Worm (Caenorhabditis elegans) whole organism, young adult: ENCODE results near the gene xbx-1.

Source experiments
- B0019.2 ChIP-seq: fragments of 200-800 bp; sonication (Bioruptor generic); conservative IDR thresholded peaks from 2 replicates; pipeline ENCODE4 v1.3.6; 2022; ENCODE audit warnings: missing genetic modification reagents, missing genetic modification characterization, missing compliant biosample characterization
- B0035.1 ChIP-seq: sonication (generic microtip); optimal IDR thresholded peaks from 2 replicates; lab custom pipeline; 2016; ENCODE audit warnings: missing genetic modification characterization, mild to moderate bottlenecking, missing compliant biosample characterization, missing genotype, missing genetic modification reagents
- B0261.1 ChIP-seq: sonication (generic microtip); optimal IDR thresholded peaks from 2 replicates; lab custom pipeline; 2016; ENCODE audit warnings: mild to moderate bottlenecking, missing genetic modification characterization, moderate library complexity, missing compliant biosample characterization
- B0336.3 ChIP-seq: fragments of 200-800 bp; sonication (Bioruptor generic); IDR thresholded peaks from 2 replicates; pipeline ENCODE4 v1.3.6; 2022; ENCODE audit warnings: missing genetic modification characterization, missing compliant biosample characterization
- F23B12.7 ChIP-seq: sonication (generic microtip); optimal IDR thresholded peaks from 2 replicates; lab custom pipeline; 2017; ENCODE audit warnings: missing genetic modification characterization, mild to moderate bottlenecking, missing compliant biosample characterization, antibody characterized with exemption, moderate library complexity; ENCODE audit not compliant: insufficient read depth
- F52B5.7 ChIP-seq: sonication (generic microtip); optimal IDR thresholded peaks from 2 replicates; lab custom pipeline; 2016; ENCODE audit warnings: mild to moderate bottlenecking, missing genetic modification characterization, missing compliant biosample characterization
- F55B11.4 ChIP-seq: sonication (generic microtip); optimal IDR thresholded peaks from 2 replicates; lab custom pipeline; 2016; ENCODE audit warnings: missing compliant biosample characterization, missing genetic modification characterization, borderline replicate concordance; ENCODE audit not compliant: insufficient read depth
- F57A8.1 ChIP-seq: fragments of 200-800 bp; sonication (Bioruptor generic); optimal IDR thresholded peaks from 2 replicates; lab custom pipeline; 2018; ENCODE audit warnings: mild to moderate bottlenecking, missing genetic modification characterization, moderate library complexity, missing compliant biosample characterization
- Y53F4B.3 ChIP-seq: fragments of 200-800 bp; sonication (Bioruptor generic); IDR thresholded peaks from 2 replicates; pipeline ENCODE4 v1.3.6; 2022; ENCODE audit warnings: missing genetic modification reagents, missing genetic modification characterization, missing compliant biosample characterization
- akir-1 ChIP-seq: fragments of 200-800 bp; sonication (Bioruptor generic); optimal IDR thresholded peaks from 2 replicates; lab custom pipeline; 2018; ENCODE audit warnings: mild to moderate bottlenecking, missing genetic modification characterization, moderate library complexity, missing compliant biosample characterization
- aptf-2 ChIP-seq: fragments of 200-800 bp; sonication (Bioruptor generic); conservative IDR thresholded peaks from 2 replicates; pipeline ENCODE4 v1.3.6; 2022; ENCODE audit warnings: missing genetic modification reagents, missing genetic modification characterization, missing compliant biosample characterization
- atf-7 ChIP-seq: sonication (generic microtip); optimal IDR thresholded peaks from 2 replicates; lab custom pipeline; 2017; ENCODE audit warnings: mild to moderate bottlenecking, missing genetic modification characterization, missing compliant biosample characterization
- athp-1 ChIP-seq: sonication (generic microtip); optimal IDR thresholded peaks from 2 replicates; lab custom pipeline; 2017; ENCODE audit warnings: mild to moderate bottlenecking, missing genetic modification characterization, missing compliant biosample characterization
- attf-3 ChIP-seq: fragments of 200-800 bp; sonication (Bioruptor generic); conservative IDR thresholded peaks from 2 replicates; pipeline ENCODE4 v1.3.6; 2022; ENCODE audit warnings: missing genetic modification reagents, missing genetic modification characterization, missing compliant biosample characterization
- attf-6 ChIP-seq: fragments of 200-800 bp; sonication (Bioruptor generic); IDR thresholded peaks from 2 replicates; pipeline ENCODE4 v1.3.6; 2022; ENCODE audit warnings: missing genetic modification reagents, missing genetic modification characterization, missing compliant biosample characterization
- ceh-100 ChIP-seq: fragments of 200-800 bp; sonication (Bioruptor generic); IDR thresholded peaks from 2 replicates; pipeline ENCODE4 v1.3.6; 2022; ENCODE audit warnings: missing genetic modification reagents, missing genetic modification characterization, missing compliant biosample characterization
- ceh-91 ChIP-seq: fragments of 200-800 bp; sonication (Bioruptor generic); IDR thresholded peaks from 2 replicates; pipeline ENCODE4 v1.3.6; 2022; ENCODE audit warnings: missing genetic modification reagents, missing genetic modification characterization, missing compliant biosample characterization
- chd-7 ChIP-seq: sonication (generic microtip); optimal IDR thresholded peaks from 2 replicates; lab custom pipeline; 2016; ENCODE audit warnings: mild to moderate bottlenecking, missing genetic modification characterization, moderate library complexity, missing compliant biosample characterization
- dpff-1 ChIP-seq: sonication (generic microtip); optimal IDR thresholded peaks from 2 replicates; lab custom pipeline; 2017; ENCODE audit warnings: mild to moderate bottlenecking, missing genetic modification characterization, missing compliant biosample characterization
- hmg-1.2 ChIP-seq: fragments of 200-800 bp; sonication (Bioruptor generic); IDR thresholded peaks from 2 replicates; pipeline ENCODE4 v1.3.6; 2022; ENCODE audit warnings: missing genetic modification reagents, missing genetic modification characterization, missing compliant biosample characterization
- hrde-1 ChIP-seq: sonication (generic microtip); optimal IDR thresholded peaks from 2 replicates; lab custom pipeline; 2016; ENCODE audit warnings: missing genetic modification characterization, mild to moderate bottlenecking, missing compliant biosample characterization, moderate library complexity, missing genotype, missing genetic modification reagents, borderline replicate concordance
- hsf-1 ChIP-seq: fragments of 200-800 bp; sonication (Bioruptor generic); IDR thresholded peaks from 2 replicates; pipeline ENCODE4 v1.3.6; 2022; ENCODE audit warnings: missing genetic modification reagents, missing genetic modification characterization, missing compliant biosample characterization
- let-526 ChIP-seq: fragments of 200-800 bp; sonication (Bioruptor generic); IDR thresholded peaks from 2 replicates; pipeline ENCODE4 v1.3.6; 2022; ENCODE audit warnings: missing genetic modification reagents, missing genetic modification characterization, missing compliant biosample characterization
- lin-26 ChIP-seq: fragments of 200-800 bp; sonication (Bioruptor generic); IDR thresholded peaks from 2 replicates; pipeline ENCODE4 v1.3.6; 2022; ENCODE audit warnings: missing genetic modification reagents, missing genetic modification characterization, missing compliant biosample characterization
- lin-35 ChIP-seq, 3 experiments: fragments of 150-350 bp in 2 of 3; sonication (generic microtip) in 1 of 3; optimal IDR thresholded peaks; 2 replicates each; lab custom pipeline; 2014 to 2018; ENCODE audit warnings: missing biosample characterization in 3 of 3, missing genetic modification characterization in 3 of 3, missing genetic modification reagents in 3 of 3
- lir-1 ChIP-seq: fragments of 200-800 bp; sonication (Bioruptor generic); conservative IDR thresholded peaks from 2 replicates; pipeline ENCODE4 v1.3.6; 2022; ENCODE audit warnings: missing genetic modification reagents, missing genetic modification characterization, missing compliant biosample characterization
- madf-10 ChIP-seq: sonication (generic microtip); optimal IDR thresholded peaks from 2 replicates; lab custom pipeline; 2016; ENCODE audit warnings: mild to moderate bottlenecking, missing genetic modification characterization, missing compliant biosample characterization
- madf-6 ChIP-seq: fragments of 200-800 bp; sonication (Bioruptor generic); IDR thresholded peaks from 2 replicates; pipeline ENCODE4 v1.3.6; 2022; ENCODE audit warnings: missing genetic modification reagents, missing genetic modification characterization, missing compliant biosample characterization
- mcd-1 ChIP-seq: fragments of 200-800 bp; sonication (Bioruptor generic); IDR thresholded peaks from 2 replicates; pipeline ENCODE4 v1.3.6; 2022; ENCODE audit warnings: missing genetic modification reagents, missing genetic modification characterization, missing compliant biosample characterization
- mxl-1 ChIP-seq: sonication (generic microtip); optimal IDR thresholded peaks from 2 replicates; lab custom pipeline; 2016; ENCODE audit warnings: missing genetic modification characterization, missing compliant biosample characterization
- nhr-120 ChIP-seq: fragments of 200-800 bp; sonication (Bioruptor generic); IDR thresholded peaks from 2 replicates; pipeline ENCODE4 v1.3.6; 2022; ENCODE audit warnings: missing genetic modification characterization, missing compliant biosample characterization
- nhr-179 ChIP-seq: sonication (generic microtip); optimal IDR thresholded peaks from 2 replicates; lab custom pipeline; 2016; ENCODE audit warnings: mild to moderate bottlenecking, missing genetic modification characterization, missing compliant biosample characterization
- nhr-80 ChIP-seq: sonication (generic microtip); optimal IDR thresholded peaks from 2 replicates; lab custom pipeline; 2016; ENCODE audit warnings: missing genetic modification characterization, missing compliant biosample characterization
- nhr-90 ChIP-seq: sonication (generic microtip); optimal IDR thresholded peaks from 2 replicates; lab custom pipeline; 2016; ENCODE audit warnings: missing genotype, mild to moderate bottlenecking, missing genetic modification characterization, missing compliant biosample characterization
- pbrm-1 ChIP-seq: fragments of 200-800 bp; sonication (Bioruptor generic); IDR thresholded peaks from 2 replicates; pipeline ENCODE4 v1.3.6; 2022; ENCODE audit warnings: missing genetic modification reagents, missing genetic modification characterization, missing compliant biosample characterization
- pha-4 ChIP-seq: fragments of 150-350 bp; sonication (generic microtip); optimal IDR thresholded peaks from 2 replicates; lab custom pipeline; 2014; ENCODE audit warnings: missing biosample characterization, missing genetic modification reagents, missing genetic modification characterization
- snpc-1.1 ChIP-seq: sonication (generic microtip); optimal IDR thresholded peaks from 2 replicates; lab custom pipeline; 2017; ENCODE audit warnings: missing genetic modification characterization, mild to moderate bottlenecking, missing compliant biosample characterization, antibody characterized with exemption, moderate library complexity, missing genotype, missing genetic modification reagents; ENCODE audit not compliant: insufficient read depth
- snpc-3.4 ChIP-seq: sonication (generic microtip); optimal IDR thresholded peaks from 2 replicates; lab custom pipeline; 2017; ENCODE audit warnings: missing genetic modification characterization, mild to moderate bottlenecking, missing compliant biosample characterization, antibody characterized with exemption, moderate library complexity, missing genotype, missing genetic modification reagents
- tbp1 ChIP-seq: fragments of 200-800 bp; sonication (Bioruptor generic); optimal IDR thresholded peaks from 2 replicates; lab custom pipeline; 2018; ENCODE audit warnings: mild to moderate bottlenecking, missing genetic modification characterization, missing compliant biosample characterization
- tbx-9 ChIP-seq: sonication (generic microtip); optimal IDR thresholded peaks from 2 replicates; lab custom pipeline; 2016; ENCODE audit warnings: borderline replicate concordance, missing genetic modification characterization, inconsistent platforms, missing compliant biosample characterization
- zim-3 ChIP-seq: sonication (generic microtip); optimal IDR thresholded peaks from 2 replicates; lab custom pipeline; 2017; ENCODE audit warnings: mild to moderate bottlenecking, missing genetic modification characterization, moderate library complexity, missing compliant biosample characterization
- ztf-18 ChIP-seq: sonication (generic microtip); optimal IDR thresholded peaks from 2 replicates; lab custom pipeline; 2016; ENCODE audit warnings: missing genotype, mild to moderate bottlenecking, missing genetic modification characterization, missing compliant biosample characterization
- ztf-26 ChIP-seq: sonication (generic microtip); optimal IDR thresholded peaks from 2 replicates; lab custom pipeline; 2017; ENCODE audit warnings: missing genetic modification characterization, missing compliant biosample characterization
- ztf-28 ChIP-seq: fragments of 200-800 bp; sonication (Bioruptor generic); IDR thresholded peaks from 2 replicates; pipeline ENCODE4 v1.3.6; 2022; ENCODE audit warnings: missing genetic modification reagents, missing genetic modification characterization, missing compliant biosample characterization
- ztf-6 ChIP-seq: fragments of 200-800 bp; sonication (Bioruptor generic); IDR thresholded peaks from 2 replicates; pipeline ENCODE4 v1.3.6; 2022; ENCODE audit warnings: missing genetic modification reagents, missing genetic modification characterization, missing compliant biosample characterization

The xbx-1 gene

DNA sequence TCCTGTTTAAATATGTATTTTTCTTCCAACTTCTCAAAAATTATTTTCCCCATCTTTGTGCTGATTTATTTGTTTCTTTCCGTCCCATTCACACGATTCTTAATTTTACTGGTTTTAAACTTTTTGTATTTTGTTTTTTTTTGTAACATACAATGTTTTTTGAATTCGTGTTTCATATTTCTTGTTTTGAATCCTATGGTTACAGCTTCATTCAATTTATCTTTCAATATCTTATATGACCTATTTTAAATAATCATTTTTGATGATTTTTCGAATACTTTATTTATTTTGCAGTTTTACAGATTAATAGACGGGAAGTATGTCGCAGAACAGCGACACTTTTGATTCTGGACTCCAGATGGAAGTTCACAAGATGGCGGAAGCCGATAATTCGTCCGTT, 24.8 kb downstream of the xbx-1 start, which contains the start of gene hrde-2:
Gene hrde-2 (plus strand): TSS at position 301 of the 400 bp plus-strand sequence.
- TF ChIP-seq madf-10 (tag; lab: Kevin White, UChicago) (no peak), ztf-6 (GFP tag; lab: Robert Waterston, UW) (no peak), aptf-2 (GFP tag; lab: Robert Waterston, UW) (no peak), akir-1 (GFP tag; lab: Kevin White, UChicago) (no peak), F55B11.4 (tag; lab: Kevin White, UChicago) (no peak), atf-7 (no peak), mxl-1 (tag; lab: Kevin White, UChicago) (no peak), tbp1 (GFP tag; lab: Kevin White, UChicago) (no peak), nhr-90 (tag; lab: Kevin White, UChicago) (no peak), athp-1 (tag; lab: Kevin White, UChicago) (no peak), ceh-100 (GFP tag; lab: Robert Waterston, UW) (no peak), ztf-26 (tag; lab: Kevin White, UChicago) (no peak), hsf-1 (GFP tag; lab: Robert Waterston, UW) (no peak), zim-3 (tag; lab: Kevin White, UChicago) (no peak), hmg-1.2 (GFP tag; lab: Robert Waterston, UW) (no peak), lir-1 (GFP tag; lab: Robert Waterston, UW) (no peak), nhr-179 (tag; lab: Kevin White, UChicago) (no peak), B0035.1 (no peak), attf-3 (no peak)

DNA sequence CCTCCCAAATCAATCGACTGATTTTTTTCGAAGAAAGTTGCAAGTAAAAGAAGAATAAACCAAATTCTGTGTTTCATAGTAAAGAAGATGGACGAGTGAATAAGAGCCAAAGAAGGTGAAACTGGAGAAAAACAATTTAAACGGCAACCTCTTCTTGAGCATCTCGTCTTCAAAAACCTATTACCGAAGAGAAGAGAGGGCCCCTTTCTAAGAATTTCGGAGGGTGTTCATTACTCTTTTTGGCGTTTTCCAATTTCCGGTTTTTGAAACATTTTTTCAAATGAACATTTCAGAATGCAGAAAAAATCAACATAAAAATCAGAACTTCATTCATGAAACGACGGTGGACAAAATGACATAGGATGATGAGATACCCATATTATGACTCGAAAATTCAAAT, 31.5 kb downstream of the xbx-1 start, which contains the start of gene nmr-2:
Gene nmr-2 (minus strand): TSS at position 101 of the 400 bp plus-strand sequence.
- no peak for TF ChIP-seq ztf-18
- TF ChIP-seq F57A8.1, result no peak
- TF ChIP-seq nhr-80, result no peak
- no peak for TF ChIP-seq attf-6
- no peak for TF ChIP-seq snpc-3.4 (tag; lab: Kevin White, UChicago)
- TF ChIP-seq madf-6 (GFP tag; lab: Robert Waterston, UW), result no peak
- TF ChIP-seq snpc-1.1 (tag; lab: Kevin White, UChicago), result no peak
- no peak for TF ChIP-seq dpff-1
- TF ChIP-seq F23B12.7 (tag; lab: Kevin White, UChicago), result no peak
- TF ChIP-seq, all 124 proteins: peak for 0

DNA sequence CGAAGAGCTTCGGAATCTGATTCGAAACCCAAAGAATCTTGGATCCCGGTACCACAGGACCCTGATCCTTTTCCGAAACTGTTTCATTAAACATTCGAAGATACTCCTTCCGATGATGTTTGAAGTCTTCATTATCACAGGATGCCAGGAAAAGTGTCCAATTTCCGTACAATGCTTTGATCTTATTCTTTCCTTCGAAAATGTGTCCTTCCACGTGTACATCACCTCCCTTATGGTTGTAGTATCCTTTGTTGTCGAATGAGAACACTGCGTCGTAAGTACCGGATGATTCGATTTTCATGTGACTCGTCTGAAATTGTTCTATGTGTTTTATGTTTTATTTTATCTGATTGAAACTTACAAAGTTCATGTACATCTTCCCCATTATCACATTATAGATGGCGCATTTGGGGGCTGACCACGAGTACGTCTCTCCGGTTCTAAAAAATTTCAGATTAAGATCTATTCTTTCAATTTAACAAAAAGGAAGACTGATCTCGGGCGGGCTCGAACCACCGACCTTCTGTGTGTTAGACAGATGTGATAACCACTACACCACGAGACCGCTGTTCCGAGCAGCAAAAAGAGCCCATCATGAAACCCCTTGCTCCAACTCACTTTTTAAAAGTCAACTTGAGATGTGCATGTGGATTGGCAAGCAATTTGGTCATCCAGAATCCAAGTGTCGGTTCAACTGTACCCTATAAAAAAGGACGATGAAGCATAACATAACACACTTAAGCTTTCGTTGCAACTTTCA, 32.7 kb downstream of the xbx-1 start:
- TF ChIP-seq chd-7 (tag; lab: Kevin White, UChicago) (no peak), B0019.2 (GFP tag; lab: Robert Waterston, UW) (0 out of 2 replicates have a peak, but pooled peaks have one; percentile 6), mxl-1 (tag; lab: Kevin White, UChicago) (no peak), lin-35 (GFP tag; optimal IDR thresholded peaks at IDR 0.05; lab: Kevin White, UChicago) (no peak), lin-26 (GFP tag; lab: Robert Waterston, UW) (peak; percentile 61; the same call in 1 of the 2 replicates), let-526 (GFP tag; lab: Robert Waterston, UW) (no peak), pbrm-1 (peak; percentile 45; the same call in 1 of the 2 replicates), madf-6 (GFP tag; lab: Robert Waterston, UW) (0 out of 2 replicates have a peak, but pooled peaks have one; percentile 34), nhr-120 (GFP tag; lab: Robert Waterston, UW) (no peak), ceh-91 (no peak), F52B5.7 (tag; lab: Kevin White, UChicago) (no peak), tbx-9 (tag; lab: Kevin White, UChicago) (no peak), mcd-1 (0 out of 2 replicates have a peak, but pooled peaks have one; percentile 34), ztf-28 (GFP tag; lab: Robert Waterston, UW) (no peak), hrde-1 (tag; lab: Kevin White, UChicago) (no peak), Y53F4B.3 (0 out of 2 replicates have a peak, but pooled peaks have one; percentile 40), B0261.1 (peak; percentile 76), pha-4 (tag; lab: Kevin White, UChicago) (no peak), B0336.3 (GFP tag; lab: Robert Waterston, UW) (0 out of 2 replicates have a peak, but pooled peaks have one; percentile 38)
